Worm (Caenorhabditis elegans) whole organism, L2 larva: ENCODE measurements around the gene srab-14.

ENCODE experiments used
- Y55F3AM.14 ChIP-seq: fragments of 200-800 bp; sonication (Bioruptor generic); optimal IDR thresholded peaks from 2 replicates; lab custom pipeline; 2018; ENCODE audit warnings: mild to moderate bottlenecking, missing genetic modification characterization, missing compliant biosample characterization
- ZK546.5 ChIP-seq: sonication (generic microtip); optimal IDR thresholded peaks from 2 replicates; lab custom pipeline; 2017; ENCODE audit warnings: missing biosample characterization, missing genetic modification characterization
- ceh-16 ChIP-seq: fragments of 150-350 bp; optimal IDR thresholded peaks from 2 replicates; lab custom pipeline; 2014; ENCODE audit warnings: missing biosample characterization, missing genetic modification characterization
- ceh-82 ChIP-seq: fragments of 150-350 bp; optimal IDR thresholded peaks from 2 replicates; lab custom pipeline; 2014; ENCODE audit warnings: missing biosample characterization, missing genetic modification characterization
- nhr-6 ChIP-seq: fragments of 150-350 bp; optimal IDR thresholded peaks from 2 replicates; lab custom pipeline; 2014; ENCODE audit warnings: missing biosample characterization, missing genetic modification characterization
- nhr-77 ChIP-seq: fragments of 150-350 bp; optimal IDR thresholded peaks from 2 replicates; lab custom pipeline; 2014; ENCODE audit warnings: missing biosample characterization, missing genetic modification characterization
- unc-39 ChIP-seq: fragments of 150-350 bp; optimal IDR thresholded peaks from 2 replicates; lab custom pipeline; 2014; ENCODE audit warnings: missing biosample characterization, missing genetic modification characterization
- zag-1 ChIP-seq: fragments of 150-350 bp; optimal IDR thresholded peaks from 2 replicates; lab custom pipeline; 2014; ENCODE audit warnings: missing biosample characterization, missing genetic modification characterization
- ztf-4 ChIP-seq: fragments of 150-350 bp; optimal IDR thresholded peaks from 2 replicates; lab custom pipeline; 2014; ENCODE audit warnings: missing biosample characterization, missing genetic modification characterization

ce11 chrII:7528210-7528609, 28.9 kb upstream of the srab-14 start:
- TF ChIP-seq Y55F3AM.14 (GFP tag; lab: Kevin White, UChicago) (no peak), ceh-82 (no peak), ZK546.5 (tag; lab: Kevin White, UChicago) (no peak), zag-1 (tag; lab: Kevin White, UChicago) (no peak), unc-39 (no peak), ztf-4 (no peak), nhr-6 (tag; lab: Kevin White, UChicago) (no peak), ceh-16 (tag; lab: Kevin White, UChicago) (no peak), nhr-77 (tag; lab: Kevin White, UChicago) (no peak)
